Worm (Caenorhabditis elegans) whole organism, young adult: ENCODE data around the gene tag-151.
A peak's percentile ranks its signal among the peaks of the same experiment; 100 is the strongest.

Experiments
- B0035.1 ChIP-seq: sonication (generic microtip); optimal IDR thresholded peaks from 2 replicates; lab custom pipeline; 2016; ENCODE audit warnings: missing genetic modification characterization, mild to moderate bottlenecking, missing compliant biosample characterization, missing genotype, missing genetic modification reagents
- C17E4.6 ChIP-seq: fragments of 200-800 bp; sonication (Bioruptor generic); IDR thresholded peaks from 2 replicates; pipeline ENCODE4 v1.3.6; 2022; ENCODE audit warnings: missing genetic modification reagents, missing genetic modification characterization, missing compliant biosample characterization
- F22D6.2 ChIP-seq: sonication (generic microtip); optimal IDR thresholded peaks from 2 replicates; lab custom pipeline; 2016; ENCODE audit warnings: mild to moderate bottlenecking, missing genetic modification characterization, missing compliant biosample characterization
- F33H1.4 ChIP-seq: fragments of 200-800 bp; sonication (Bioruptor generic); IDR thresholded peaks from 2 replicates; pipeline ENCODE4 v1.3.6; 2022; ENCODE audit warnings: missing genetic modification reagents, missing genetic modification characterization, missing compliant biosample characterization
- F57A8.1 ChIP-seq: fragments of 200-800 bp; sonication (Bioruptor generic); optimal IDR thresholded peaks from 2 replicates; lab custom pipeline; 2018; ENCODE audit warnings: mild to moderate bottlenecking, missing genetic modification characterization, moderate library complexity, missing compliant biosample characterization
- T26A5.8 ChIP-seq: sonication (generic microtip); optimal IDR thresholded peaks from 2 replicates; lab custom pipeline; 2016; ENCODE audit warnings: missing genetic modification characterization, missing compliant biosample characterization
- Y56A3A.18 ChIP-seq: fragments of 200-800 bp; sonication (Bioruptor generic); IDR thresholded peaks from 2 replicates; pipeline ENCODE4 v1.3.6; 2022; ENCODE audit warnings: missing genetic modification reagents, missing genetic modification characterization, missing compliant biosample characterization
- Y79H2A.3 ChIP-seq: fragments of 200-800 bp; sonication (Bioruptor generic); conservative IDR thresholded peaks from 2 replicates; pipeline ENCODE4 v1.3.6; 2022; ENCODE audit warnings: missing genetic modification reagents, missing genetic modification characterization, missing compliant biosample characterization
- ZK185.1 ChIP-seq: sonication (generic microtip); optimal IDR thresholded peaks from 2 replicates; lab custom pipeline; 2016; ENCODE audit warnings: mild to moderate bottlenecking, missing genetic modification characterization, missing compliant biosample characterization; ENCODE audit not compliant: poor library complexity, severe bottlenecking
- atf-7 ChIP-seq: sonication (generic microtip); optimal IDR thresholded peaks from 2 replicates; lab custom pipeline; 2017; ENCODE audit warnings: mild to moderate bottlenecking, missing genetic modification characterization, missing compliant biosample characterization
- attf-3 ChIP-seq: fragments of 200-800 bp; sonication (Bioruptor generic); conservative IDR thresholded peaks from 2 replicates; pipeline ENCODE4 v1.3.6; 2022; ENCODE audit warnings: missing genetic modification reagents, missing genetic modification characterization, missing compliant biosample characterization
- attf-6 ChIP-seq: fragments of 200-800 bp; sonication (Bioruptor generic); IDR thresholded peaks from 2 replicates; pipeline ENCODE4 v1.3.6; 2022; ENCODE audit warnings: missing genetic modification reagents, missing genetic modification characterization, missing compliant biosample characterization
- ceh-100 ChIP-seq: fragments of 200-800 bp; sonication (Bioruptor generic); IDR thresholded peaks from 2 replicates; pipeline ENCODE4 v1.3.6; 2022; ENCODE audit warnings: missing genetic modification reagents, missing genetic modification characterization, missing compliant biosample characterization
- ceh-27 ChIP-seq: fragments of 200-800 bp; sonication (Bioruptor generic); optimal IDR thresholded peaks from 2 replicates; lab custom pipeline; 2018; ENCODE audit warnings: mild to moderate bottlenecking, missing genetic modification characterization, moderate library complexity, missing compliant biosample characterization
- ceh-79 ChIP-seq: sonication (generic microtip); optimal IDR thresholded peaks from 2 replicates; lab custom pipeline; 2017; ENCODE audit warnings: mild to moderate bottlenecking, missing genetic modification characterization, missing compliant biosample characterization
- ceh-91 ChIP-seq: fragments of 200-800 bp; sonication (Bioruptor generic); IDR thresholded peaks from 2 replicates; pipeline ENCODE4 v1.3.6; 2022; ENCODE audit warnings: missing genetic modification reagents, missing genetic modification characterization, missing compliant biosample characterization
- die-1 ChIP-seq: sonication (generic microtip); optimal IDR thresholded peaks from 2 replicates; lab custom pipeline; 2016; ENCODE audit warnings: missing genotype, mild to moderate bottlenecking, missing genetic modification characterization, missing compliant biosample characterization
- dpl-1 ChIP-seq: fragments of 150-350 bp; optimal IDR thresholded peaks from 2 replicates; lab custom pipeline; 2014; ENCODE audit warnings: missing biosample characterization, missing genetic modification reagents, missing genetic modification characterization
- efl-1 ChIP-seq: fragments of 150-350 bp; optimal IDR thresholded peaks from 2 replicates; lab custom pipeline; 2014; ENCODE audit warnings: missing biosample characterization, missing genetic modification reagents, missing genetic modification characterization
- egl-18 ChIP-seq: fragments of 200-800 bp; sonication (Bioruptor generic); IDR thresholded peaks from 2 replicates; pipeline ENCODE4 v1.3.6; 2022; ENCODE audit warnings: missing genetic modification reagents, missing genetic modification characterization, missing compliant biosample characterization
- gei-17 ChIP-seq: fragments of 200-800 bp; sonication (Bioruptor generic); optimal IDR thresholded peaks from 2 replicates; lab custom pipeline; 2018; ENCODE audit warnings: mild to moderate bottlenecking, missing genetic modification characterization, missing compliant biosample characterization
- hlh-26 ChIP-seq: fragments of 200-800 bp; sonication (Bioruptor generic); conservative IDR thresholded peaks from 2 replicates; pipeline ENCODE4 v1.3.6; 2022; ENCODE audit warnings: missing genetic modification reagents, missing genetic modification characterization, missing compliant biosample characterization
- hsf-1 ChIP-seq: fragments of 200-800 bp; sonication (Bioruptor generic); IDR thresholded peaks from 2 replicates; pipeline ENCODE4 v1.3.6; 2022; ENCODE audit warnings: missing genetic modification reagents, missing genetic modification characterization, missing compliant biosample characterization
- madf-8 ChIP-seq: fragments of 200-800 bp; sonication (Bioruptor generic); conservative IDR thresholded peaks from 2 replicates; pipeline ENCODE4 v1.3.6; 2022; ENCODE audit warnings: missing genetic modification reagents, missing genetic modification characterization, missing compliant biosample characterization
- mxl-1 ChIP-seq: sonication (generic microtip); optimal IDR thresholded peaks from 2 replicates; lab custom pipeline; 2016; ENCODE audit warnings: missing genetic modification characterization, missing compliant biosample characterization
- nhr-27 ChIP-seq: fragments of 200-800 bp; sonication (Bioruptor generic); optimal IDR thresholded peaks from 2 replicates; lab custom pipeline; 2018; ENCODE audit warnings: mild to moderate bottlenecking, missing genetic modification characterization, moderate library complexity, missing compliant biosample characterization
- rcor-1 ChIP-seq: fragments of 200-800 bp; sonication (Bioruptor generic); IDR thresholded peaks from 2 replicates; pipeline ENCODE4 v1.3.6; 2022; ENCODE audit warnings: missing genetic modification reagents, missing genetic modification characterization, missing compliant biosample characterization
- rec-8 ChIP-seq, 2 experiments: sonication (generic microtip); optimal IDR thresholded peaks; 2 replicates each; lab custom pipeline; 2016; ENCODE audit warnings: mild to moderate bottlenecking in 2 of 2, missing genetic modification characterization in 2 of 2, missing genetic modification reagents in 2 of 2, missing genotype in 2 of 2, missing biosample characterization in 1 of 2, missing compliant biosample characterization in 1 of 2, moderate library complexity in 1 of 2
- repo-1 ChIP-seq: sonication (generic microtip); optimal IDR thresholded peaks from 2 replicates; lab custom pipeline; 2017; ENCODE audit warnings: mild to moderate bottlenecking, missing genetic modification characterization, missing compliant biosample characterization
- rpc-1 ChIP-seq, 2 experiments: fragments of 150-350 bp in 1 of 2; sonication (generic microtip) in 1 of 2; optimal IDR thresholded peaks; 2 replicates each; lab custom pipeline; 2014 to 2018; ENCODE audit warnings: missing biosample characterization in 1 of 2, missing genetic modification characterization in 1 of 2, missing genetic modification reagents in 1 of 2, missing genotype in 1 of 2
- sea-2 ChIP-seq: fragments of 200-800 bp; sonication (Bioruptor generic); IDR thresholded peaks from 2 replicates; pipeline ENCODE4 v1.3.6; 2022; ENCODE audit warnings: missing genetic modification characterization, missing compliant biosample characterization
- ztf-25 ChIP-seq: fragments of 200-800 bp; sonication (Bioruptor generic); IDR thresholded peaks from 2 replicates; pipeline ENCODE4 v1.3.6; 2022; ENCODE audit warnings: missing genetic modification reagents, missing genetic modification characterization, missing compliant biosample characterization
- ztf-3 ChIP-seq: fragments of 200-800 bp; sonication (Bioruptor generic); optimal IDR thresholded peaks from 2 replicates; lab custom pipeline; 2018; ENCODE audit warnings: mild to moderate bottlenecking, missing genetic modification characterization, missing compliant biosample characterization

Gene tag-151

ce11 chrII:4675481-4675880 lies 34.6 kb upstream of the tag-151 start, which contains the start of gene T05A7.3 (continued):
- TF ChIP-seq Y56A3A.18 (no peak), F33H1.4 (GFP tag; lab: Robert Waterston, UW) (no peak), rec-8 (tag; optimal IDR thresholded peaks at IDR 0.05; lab: Kevin White, UChicago) (no peak), efl-1 (GFP tag; lab: Kevin White, UChicago) (no peak)

DNA sequence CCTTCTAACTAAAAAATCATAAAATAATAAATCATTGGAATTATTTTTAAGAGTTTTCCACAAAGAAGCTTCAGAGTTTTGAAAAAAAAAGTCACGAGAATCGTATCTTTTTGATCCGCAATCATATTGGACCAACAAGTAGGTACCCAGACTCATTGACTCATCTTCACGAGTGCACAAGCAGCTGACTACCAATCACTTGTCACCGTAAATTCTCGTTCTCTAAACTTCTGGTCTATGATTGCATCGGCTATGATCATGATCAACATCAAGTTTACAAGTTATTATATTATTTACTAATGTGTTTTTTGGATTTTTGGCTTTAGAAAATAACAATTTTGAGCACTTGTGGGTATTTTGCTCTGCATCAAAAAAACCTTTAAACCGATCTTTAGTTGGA lies 33.8 kb upstream of the tag-151 start:
- no peak for TF ChIP-seq nhr-27
- no peak for TF ChIP-seq Y56A3A.18
- TF ChIP-seq F22D6.2 (tag; lab: Kevin White, UChicago): no peak
- TF ChIP-seq attf-3: no peak
- no peak for TF ChIP-seq sea-2 (GFP tag; lab: Robert Waterston, UW)
- no peak for TF ChIP-seq atf-7 (tag; lab: Kevin White, UChicago)
- TF ChIP-seq ceh-27 (GFP tag; lab: Kevin White, UChicago): no peak
- no peak for TF ChIP-seq die-1 (tag; lab: Kevin White, UChicago)
- no peak for TF ChIP-seq F57A8.1
- TF ChIP-seq madf-8 (GFP tag; lab: Robert Waterston, UW): no peak
- no peak for TF ChIP-seq ztf-3 (GFP tag; lab: Kevin White, UChicago)

ce11 chrII:4677916-4678315 lies 32.2 kb upstream of the tag-151 start, which contains the start of gene T05A7.1:
Gene T05A7.1 (plus strand): TSS chrII:4678216.
- TF ChIP-seq ZK185.1 (tag; lab: Kevin White, UChicago) (no peak), hlh-26 (GFP tag; lab: Robert Waterston, UW) (no peak), T26A5.8 (no peak), F57A8.1 (no peak), mxl-1 (tag; lab: Kevin White, UChicago) (no peak), C17E4.6 (no peak), repo-1 (tag; lab: Kevin White, UChicago) (no peak), ceh-91 (no peak), attf-6 (GFP tag; lab: Robert Waterston, UW) (no peak)

DNA sequence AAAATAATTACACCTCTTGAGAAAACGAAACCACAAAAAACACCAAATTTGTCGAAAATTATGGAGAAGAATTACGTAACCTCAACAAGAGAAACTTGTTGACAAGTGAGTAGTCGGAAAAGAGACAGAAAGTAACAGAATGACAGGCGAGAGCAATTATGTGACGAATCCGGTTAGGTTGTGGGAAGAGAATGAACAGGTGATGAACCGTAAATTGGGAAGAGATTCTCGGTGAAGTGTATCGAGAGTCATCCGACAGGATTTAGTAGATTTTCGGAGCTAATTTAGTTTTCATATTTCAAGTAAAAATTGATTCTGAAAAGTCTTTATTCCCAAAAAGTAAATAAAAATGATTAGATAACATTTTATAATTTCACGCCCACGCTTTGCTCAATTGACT lies 28.7 kb upstream of the tag-151 start, which contains the start of gene T05A7.7:
TSS of gene T05A7.7 (minus strand) at position 101 of the 400 bp plus-strand sequence.
- TF ChIP-seq Y79H2A.3 (no peak), egl-18 (no peak), ceh-100 (GFP tag; lab: Robert Waterston, UW) (no peak), dpl-1 (no peak), B0035.1 (tag; lab: Kevin White, UChicago) (no peak), rcor-1 (GFP tag; lab: Robert Waterston, UW) (no peak)
- TF ChIP-seq, all 124 proteins: peak for 0

ce11 chrII:4683693-4684092 lies 26.4 kb upstream of the tag-151 start, which contains the start of gene sre-40:
Gene sre-40 (minus strand): TSS chrII:4683793.
- TF ChIP-seq ceh-79 (no peak), ztf-25 (no peak)

DNA sequence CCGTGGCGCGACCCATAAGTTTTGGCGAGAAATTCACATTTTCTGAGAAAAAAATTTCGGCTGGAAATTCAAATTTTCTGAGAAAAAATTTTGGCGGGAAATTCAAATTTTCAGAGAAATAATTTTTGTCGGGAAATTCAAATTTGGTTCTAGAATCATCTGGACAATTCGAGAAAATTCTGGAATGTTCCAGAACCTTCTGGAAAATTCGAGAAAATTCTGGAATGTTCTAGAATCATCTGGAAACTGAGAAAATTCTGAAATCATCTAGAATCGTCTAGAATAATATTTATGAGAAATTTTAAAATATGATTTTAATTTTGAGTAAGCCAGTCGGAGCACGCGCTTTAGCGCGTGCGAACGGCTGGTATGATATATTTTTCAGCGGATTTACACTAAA lies 25.2 kb upstream of the tag-151 start:
- TF ChIP-seq ztf-3 (GFP tag; lab: Kevin White, UChicago): no peak
- TF ChIP-seq gei-17 (GFP tag; lab: Kevin White, UChicago): no peak
- TF ChIP-seq rpc-1 (optimal IDR thresholded peaks at IDR 0.05; lab: Kevin White, UChicago): peak; percentile 6
- TF ChIP-seq rpc-1 (tag; optimal IDR thresholded peaks at IDR 0.05; lab: Kevin White, UChicago): no peak
- peak; percentile 93 for TF ChIP-seq hsf-1 (GFP tag; lab: Robert Waterston, UW)
